Fruit fly (Drosophila melanogaster) ovary, adult (tissue): ENCODE data around the gene BoYb.

Experiments
- CG17801 ChIP-seq: fragments of 200-800 bp; optimal IDR thresholded peaks from 2 replicates; lab custom pipeline; 2019; ENCODE audit warnings: missing biosample characterization, mild to moderate bottlenecking, missing genetic modification characterization, moderate library complexity; ENCODE audit not compliant: partially characterized antibody

BoYb gene

DNA sequence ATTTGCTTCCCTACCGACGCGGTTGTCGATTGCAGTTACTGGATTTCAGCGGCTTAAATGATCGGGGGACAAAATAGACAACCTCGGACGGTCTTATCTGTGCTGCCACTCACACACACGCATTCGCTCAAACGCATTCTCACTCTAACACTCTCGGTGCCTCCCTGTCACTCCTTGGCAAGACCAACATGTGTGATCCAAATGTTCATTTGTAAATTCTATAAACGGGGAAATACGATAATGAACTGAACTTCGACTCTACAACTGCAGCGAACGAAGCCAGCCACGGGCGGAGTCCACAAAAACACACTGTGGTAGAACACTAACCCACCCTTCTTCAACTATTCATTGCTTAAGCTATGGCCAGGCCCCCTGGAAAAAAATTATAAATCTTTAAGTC is 41.8 kb downstream of the BoYb start:
- TF ChIP-seq CG17801 (GFP tag; lab: Kevin White, UChicago): no peak

DNA sequence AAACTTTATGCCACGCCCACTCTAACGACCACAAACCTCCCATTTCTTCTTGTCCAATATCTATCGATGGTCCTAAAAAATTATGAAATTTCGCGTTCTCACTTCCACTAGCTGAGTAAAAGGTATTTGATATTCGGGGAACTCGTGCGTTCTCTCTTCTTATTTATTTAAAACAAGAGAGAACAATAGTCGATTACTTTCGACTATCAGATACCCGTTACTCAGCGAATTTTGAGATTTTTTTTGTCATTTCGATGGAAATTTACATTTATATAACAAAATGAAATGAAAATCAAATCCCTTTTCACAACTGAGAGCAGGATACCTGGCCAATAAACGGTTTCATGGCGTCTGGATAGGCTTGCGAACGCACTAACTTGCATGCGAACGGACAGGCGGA is 42.8 kb downstream of the BoYb start:
- TF ChIP-seq CG17801 (GFP tag; lab: Kevin White, UChicago): no peak

DNA sequence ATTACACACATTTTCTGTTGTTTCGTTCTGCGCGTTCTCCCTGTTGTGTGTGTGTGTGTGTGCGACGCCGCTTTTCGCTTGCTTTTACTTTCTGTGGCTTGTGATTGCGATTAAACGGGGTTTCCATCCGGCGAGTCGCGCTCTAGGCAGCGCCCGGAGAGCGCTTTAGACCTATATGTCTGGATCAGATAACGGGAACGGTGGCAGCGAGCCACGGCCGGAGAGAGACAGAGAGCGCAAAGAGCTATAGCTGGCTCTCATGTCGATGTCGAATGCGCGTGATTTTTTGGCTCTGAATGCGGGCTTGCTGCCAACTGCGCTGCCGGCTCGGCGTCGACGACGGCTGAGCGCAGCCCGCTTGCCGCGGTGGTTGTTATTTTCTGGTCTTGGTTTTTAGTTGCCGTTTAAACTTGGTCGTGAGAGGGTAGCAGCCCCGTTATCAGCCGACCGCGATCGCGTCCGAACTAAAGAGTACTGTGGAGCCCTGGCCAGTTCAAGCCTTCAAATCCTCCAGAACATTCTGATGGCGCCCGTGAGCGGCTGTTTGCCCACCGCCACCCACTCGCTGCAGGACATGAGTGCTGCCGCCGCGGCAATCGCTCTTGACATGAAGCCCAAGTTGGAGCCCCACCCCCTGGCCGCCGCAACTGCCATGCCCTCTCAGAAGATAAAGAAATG is 43.7 kb downstream of the BoYb start, which contains the start of gene Mes2:
TSS of gene Mes2 (plus strand) at position 394 of the 678 bp plus-strand sequence.
- no peak for TF ChIP-seq CG17801 (GFP tag; lab: Kevin White, UChicago)

DNA sequence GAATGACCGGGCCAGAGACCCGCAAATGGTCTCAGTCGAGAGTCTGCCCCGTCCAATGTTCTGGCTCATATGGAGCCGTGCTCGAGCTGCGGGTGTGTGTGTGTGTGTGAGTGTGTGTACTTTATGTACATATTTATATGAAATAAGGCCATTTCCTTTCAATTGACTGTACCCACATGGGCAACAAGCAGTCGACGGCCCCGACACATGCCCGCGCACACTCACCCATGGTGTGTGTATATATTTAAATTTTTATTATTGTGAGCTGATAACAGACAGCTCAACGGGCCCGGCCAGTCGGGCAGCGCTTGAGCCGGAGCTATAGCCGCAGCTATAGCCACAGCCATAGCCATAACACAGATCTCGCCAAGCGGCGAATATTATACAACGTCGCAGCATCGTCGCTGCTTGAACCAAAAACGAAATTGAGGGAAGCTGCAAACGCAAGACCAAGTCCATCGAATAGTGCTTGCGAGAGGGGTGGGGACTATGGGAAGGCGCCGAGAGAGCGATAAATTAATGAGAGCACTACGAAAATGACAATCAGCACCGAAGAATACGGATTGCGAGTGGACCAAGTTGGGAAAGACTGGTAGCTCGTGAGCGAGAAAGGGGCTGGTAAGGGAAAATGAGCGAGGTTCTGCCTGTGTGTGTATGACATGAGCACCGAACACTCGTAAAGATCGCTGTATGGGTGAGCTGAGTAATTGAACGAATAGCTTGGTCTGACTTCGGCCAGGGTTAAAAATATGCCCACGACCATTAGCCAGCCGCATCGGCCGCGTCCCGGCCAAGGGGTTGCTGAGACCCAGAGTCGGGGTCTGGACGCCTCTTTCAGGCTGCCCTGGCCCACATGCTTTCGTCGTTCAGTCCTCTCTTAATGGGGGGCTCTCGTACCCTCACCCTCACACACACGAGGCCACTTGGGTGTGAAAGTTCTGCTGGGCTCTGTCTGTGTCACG is 46.6 kb downstream of the BoYb start:
- no peak for TF ChIP-seq CG17801 (GFP tag; lab: Kevin White, UChicago)

DNA sequence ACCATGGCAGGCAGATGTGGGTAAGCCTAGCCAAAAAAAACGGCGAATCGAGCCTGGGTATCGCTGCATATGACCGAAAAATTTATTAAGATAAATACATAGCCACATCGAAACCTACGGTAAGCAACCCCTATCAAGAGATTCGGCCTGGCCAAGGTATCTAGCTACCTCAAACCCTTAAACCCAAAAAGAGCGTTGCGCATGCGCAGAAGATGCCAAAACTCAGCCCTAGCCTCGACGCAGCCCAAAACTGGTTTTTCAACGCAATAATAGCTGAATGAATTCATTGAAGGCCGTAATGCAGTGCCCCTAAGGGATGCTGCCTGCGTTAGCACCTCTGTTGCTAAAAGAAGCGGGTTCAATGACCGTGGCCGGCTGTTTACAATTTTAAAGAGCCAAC is 51.0 kb downstream of the BoYb start:
- TF ChIP-seq CG17801 (GFP tag; lab: Kevin White, UChicago): no peak
